Worm (Caenorhabditis elegans) whole organism, early embryonic: ENCODE data around the gene srz-105.

Experiments
- B0310.2 ChIP-seq: sonication (generic microtip); optimal IDR thresholded peaks from 2 replicates; lab custom pipeline; 2016; ENCODE audit warnings: mild to moderate bottlenecking, missing genetic modification characterization, missing compliant biosample characterization
- F13C5.2 ChIP-seq: sonication (generic microtip); optimal IDR thresholded peaks from 2 replicates; lab custom pipeline; 2017; ENCODE audit warnings: mild to moderate bottlenecking, missing genetic modification characterization, inconsistent platforms, missing compliant biosample characterization
- aly-1 ChIP-seq: sonication (generic microtip); optimal IDR thresholded peaks from 2 replicates; lab custom pipeline; 2016; ENCODE audit warnings: missing genetic modification characterization, missing compliant biosample characterization
- ama-1 ChIP-seq: fragments of 150-350 bp; optimal IDR thresholded peaks from 2 replicates; lab custom pipeline; 2014
- ceh-13 ChIP-seq: fragments of 200-800 bp; sonication (Bioruptor generic); optimal IDR thresholded peaks from 2 replicates; lab custom pipeline; 2018; ENCODE audit warnings: mild to moderate bottlenecking, missing genetic modification characterization, missing compliant biosample characterization
- ceh-36 ChIP-seq: sonication (generic microtip); optimal IDR thresholded peaks from 2 replicates; lab custom pipeline; 2016; ENCODE audit warnings: missing genetic modification characterization, inconsistent platforms, missing compliant biosample characterization
- ets-7 ChIP-seq: sonication (generic microtip); optimal IDR thresholded peaks from 2 replicates; lab custom pipeline; 2016; ENCODE audit warnings: missing genotype, missing genetic modification characterization, missing compliant biosample characterization
- flt-1 ChIP-seq: fragments of 200-800 bp; sonication (Bioruptor generic); IDR thresholded peaks from 2 replicates; pipeline ENCODE4 v1.3.6; 2022; ENCODE audit warnings: missing genetic modification characterization, missing compliant biosample characterization
- hmbx-1 ChIP-seq: sonication (generic microtip); optimal IDR thresholded peaks from 2 replicates; lab custom pipeline; 2016; ENCODE audit warnings: mild to moderate bottlenecking, missing genetic modification characterization, missing compliant biosample characterization
- hmg-4 ChIP-seq: fragments of 200-800 bp; sonication (Bioruptor generic); optimal IDR thresholded peaks from 2 replicates; lab custom pipeline; 2018; ENCODE audit warnings: mild to moderate bottlenecking, missing genetic modification characterization, missing compliant biosample characterization
- hnd-1 ChIP-seq: sonication (generic microtip); optimal IDR thresholded peaks from 2 replicates; lab custom pipeline; 2016; ENCODE audit warnings: missing genetic modification characterization, missing compliant biosample characterization
- pes-1 ChIP-seq: fragments of 200-800 bp; sonication (Bioruptor generic); IDR thresholded peaks from 2 replicates; pipeline ENCODE4 v1.3.6; 2022; ENCODE audit warnings: missing genetic modification reagents, missing genetic modification characterization, missing compliant biosample characterization
- scrt-1 ChIP-seq: fragments of 200-800 bp; sonication (Bioruptor generic); IDR thresholded peaks from 2 replicates; pipeline ENCODE4 v1.3.6; 2022; ENCODE audit warnings: missing genetic modification characterization, missing compliant biosample characterization
- sea-1 ChIP-seq: fragments of 200-800 bp; sonication (Bioruptor generic); conservative IDR thresholded peaks from 2 replicates; pipeline ENCODE4 v1.3.6; 2022; ENCODE audit warnings: missing genetic modification characterization, missing compliant biosample characterization
- tbx-11 ChIP-seq: fragments of 200-800 bp; sonication (Bioruptor generic); IDR thresholded peaks from 2 replicates; pipeline ENCODE4 v1.3.6; 2022; ENCODE audit warnings: missing genetic modification characterization, missing compliant biosample characterization
- tbx-37 ChIP-seq: fragments of 200-800 bp; sonication (Bioruptor generic); conservative IDR thresholded peaks from 2 replicates; pipeline ENCODE4 v1.3.6; 2022; ENCODE audit warnings: missing genetic modification reagents, missing genetic modification characterization, missing compliant biosample characterization
- tra-4 ChIP-seq: sonication (generic microtip); optimal IDR thresholded peaks from 2 replicates; lab custom pipeline; 2017; ENCODE audit warnings: missing genetic modification characterization, missing compliant biosample characterization

Gene srz-105

ce11 chrIV:16324589-16324988, at the start of gene srz-105:
srz-105 (plus strand) TSS chrIV:16324889.
- TF ChIP-seq tra-4 (no peak), ets-7 (tag; lab: Kevin White, UChicago) (no peak), aly-1 (tag; lab: Kevin White, UChicago) (no peak), ceh-13 (GFP tag; lab: Kevin White, UChicago) (no peak)

- TF ChIP-seq pes-1 (GFP tag; lab: Robert Waterston, UW) (no peak), sea-1 (GFP tag; lab: Robert Waterston, UW) (no peak), B0310.2 (tag; lab: Kevin White, UChicago) (no peak), scrt-1 (GFP tag; lab: Robert Waterston, UW) (no peak), tbx-37 (GFP tag; lab: Robert Waterston, UW) (no peak), tra-4 (no peak), ceh-36 (tag; lab: Kevin White, UChicago) (no peak)
Measured at ce11 chrIV:16277291-16277690, 47.4 kb upstream of the srz-105 start, which contains the start of gene F38C2.7. F38C2.7 (minus strand) TSS chrIV:16277391.

ce11 chrIV:16277902-16278301, 46.8 kb upstream of the srz-105 start, which contains the start of gene ccch-2:
ccch-2 (plus strand) TSS chrIV:16278202.
- TF ChIP-seq scrt-1 (GFP tag; lab: Robert Waterston, UW) (no peak), B0310.2 (tag; lab: Kevin White, UChicago) (no peak), hmbx-1 (no peak), F13C5.2 (tag; lab: Kevin White, UChicago) (no peak)

- TF ChIP-seq hmg-4 (no peak), F13C5.2 (tag; lab: Kevin White, UChicago) (no peak), hmbx-1 (no peak), flt-1 (no peak), ets-7 (tag; lab: Kevin White, UChicago) (no peak), aly-1 (tag; lab: Kevin White, UChicago) (no peak), scrt-1 (GFP tag; lab: Robert Waterston, UW) (no peak), pes-1 (GFP tag; lab: Robert Waterston, UW) (no peak), tbx-11 (GFP tag; lab: Robert Waterston, UW) (no peak), ceh-36 (tag; lab: Kevin White, UChicago) (no peak)
Measured at ce11 chrIV:16280614-16281013, 44.1 kb upstream of the srz-105 start, which contains the start of gene clec-191. clec-191 (minus strand) TSS chrIV:16280714.

- TF ChIP-seq hnd-1 (tag; lab: Kevin White, UChicago) (no peak), tra-4 (no peak), B0310.2 (tag; lab: Kevin White, UChicago) (no peak), ama-1 (lab: Kevin White, UChicago) (no peak), tbx-37 (GFP tag; lab: Robert Waterston, UW) (no peak), scrt-1 (GFP tag; lab: Robert Waterston, UW) (no peak), sea-1 (GFP tag; lab: Robert Waterston, UW) (no peak), hmbx-1 (no peak), ceh-13 (GFP tag; lab: Kevin White, UChicago) (no peak), ets-7 (tag; lab: Kevin White, UChicago) (no peak), tbx-11 (GFP tag; lab: Robert Waterston, UW) (no peak), F13C5.2 (tag; lab: Kevin White, UChicago) (no peak), pes-1 (GFP tag; lab: Robert Waterston, UW) (no peak), aly-1 (tag; lab: Kevin White, UChicago) (no peak), hmg-4 (no peak)
Measured at ce11 chrIV:16290745-16291144, 33.9 kb upstream of the srz-105 start, which contains the start of gene srz-75. srz-75 (minus strand) TSS chrIV:16290845.

ce11 chrIV:16293889-16294288, 30.8 kb upstream of the srz-105 start:
- TF ChIP-seq ceh-36 (tag; lab: Kevin White, UChicago) = no peak
- no peak for TF ChIP-seq hnd-1 (tag; lab: Kevin White, UChicago)
- no peak for TF ChIP-seq F13C5.2 (tag; lab: Kevin White, UChicago)
- TF ChIP-seq ceh-13 (GFP tag; lab: Kevin White, UChicago) = no peak
- no peak for TF ChIP-seq tbx-37 (GFP tag; lab: Robert Waterston, UW)
- TF ChIP-seq hmg-4 = no peak
- no peak for TF ChIP-seq sea-1 (GFP tag; lab: Robert Waterston, UW)
- no peak for TF ChIP-seq aly-1 (tag; lab: Kevin White, UChicago)
- no peak for TF ChIP-seq pes-1 (GFP tag; lab: Robert Waterston, UW)
- no peak for TF ChIP-seq scrt-1 (GFP tag; lab: Robert Waterston, UW)
- TF ChIP-seq tra-4 = no peak
- TF ChIP-seq ets-7 (tag; lab: Kevin White, UChicago) = no peak
- TF ChIP-seq tbx-11 (GFP tag; lab: Robert Waterston, UW) = no peak
- no peak for TF ChIP-seq B0310.2 (tag; lab: Kevin White, UChicago)
- TF ChIP-seq flt-1 = no peak

ce11 chrIV:16298851-16299250, 25.8 kb upstream of the srz-105 start, which contains the start of gene srz-72:
srz-72 (plus strand) TSS chrIV:16299151.
- TF ChIP-seq hmbx-1 (no peak), flt-1 (no peak), hmg-4 (no peak), pes-1 (GFP tag; lab: Robert Waterston, UW) (no peak), tbx-11 (GFP tag; lab: Robert Waterston, UW) (no peak), sea-1 (GFP tag; lab: Robert Waterston, UW) (no peak), tra-4 (no peak), B0310.2 (tag; lab: Kevin White, UChicago) (no peak), tbx-37 (GFP tag; lab: Robert Waterston, UW) (no peak), F13C5.2 (tag; lab: Kevin White, UChicago) (no peak), ama-1 (lab: Kevin White, UChicago) (no peak), ceh-13 (GFP tag; lab: Kevin White, UChicago) (no peak), hnd-1 (tag; lab: Kevin White, UChicago) (no peak), scrt-1 (GFP tag; lab: Robert Waterston, UW) (no peak), ets-7 (tag; lab: Kevin White, UChicago) (no peak), ceh-36 (tag; lab: Kevin White, UChicago) (no peak), aly-1 (tag; lab: Kevin White, UChicago) (no peak)
